Fruit fly (Drosophila melanogaster): ENCODE measurements around the gene CG14443.

dm6 chrX:6641602-6642001 is 7.8 kb downstream of the CG14443 start:
- TF ChIP-seq CG10274 (GFP tag; optimal IDR thresholded peaks at IDR 0.05) (no peak), CG13775 (GFP tag; optimal IDR thresholded peaks at IDR 0.05) (no peak)

Measured in whole organism, embryonic.